Fruit fly (Drosophila melanogaster) whole organism, prepupa: ENCODE measurements around the gene Kah.
A peak's percentile ranks its signal among the peaks of the same experiment; 100 is the strongest.

ENCODE experiments used
- Blimp-1 ChIP-seq: fragments of 200-800 bp; sonication (Bioruptor generic); optimal IDR thresholded peaks from 3 replicates; lab custom pipeline; 2017; ENCODE audit warnings: missing biosample characterization, missing genetic modification characterization, mild to moderate bottlenecking, moderate library complexity, missing genetic modification reagents
- CG10631 ChIP-seq: fragments of 200-800 bp; sonication (Bioruptor generic); optimal IDR thresholded peaks from 2 replicates; lab custom pipeline; 2016; ENCODE audit warnings: missing biosample characterization, missing genetic modification characterization
- CG11294 ChIP-seq: fragments of 200-800 bp; sonication (Bioruptor generic); IDR thresholded peaks from 2 replicates; pipeline ENCODE4 v1.3.6; 2022; ENCODE audit warnings: missing biosample characterization, missing genetic modification characterization
- CG11762 ChIP-seq: fragments of 200-800 bp; sonication (Bioruptor generic); optimal IDR thresholded peaks from 3 replicates; lab custom pipeline; 2016; ENCODE audit warnings: missing biosample characterization, missing genetic modification characterization; ENCODE audit not compliant: insufficient read depth
- CG11902 ChIP-seq: fragments of 200-800 bp; sonication (Bioruptor generic); optimal IDR thresholded peaks from 3 replicates; lab custom pipeline; 2016; ENCODE audit warnings: missing biosample characterization, missing genetic modification characterization
- CG15336 ChIP-seq: fragments of 200-800 bp; sonication (Bioruptor generic); IDR thresholded peaks from 2 replicates; pipeline ENCODE4 v1.3.6; 2022; ENCODE audit warnings: missing biosample characterization, missing genetic modification characterization
- CG1621 ChIP-seq: fragments of 200-800 bp; sonication (Bioruptor generic); optimal IDR thresholded peaks from 3 replicates; lab custom pipeline; 2018; ENCODE audit warnings: missing biosample characterization, mild to moderate bottlenecking, missing genetic modification characterization
- CG16779 ChIP-seq: fragments of 200-800 bp; sonication (Bioruptor generic); optimal IDR thresholded peaks from 3 replicates; lab custom pipeline; 2017; ENCODE audit warnings: missing biosample characterization, mild to moderate bottlenecking, missing genetic modification characterization
- CG3032 ChIP-seq: fragments of 200-800 bp; optimal IDR thresholded peaks from 2 replicates; lab custom pipeline; 2019; ENCODE audit warnings: missing biosample characterization, mild to moderate bottlenecking, missing genetic modification characterization, moderate library complexity
- CG31627 ChIP-seq: fragments of 200-800 bp; sonication (Bioruptor generic); optimal IDR thresholded peaks from 3 replicates; lab custom pipeline; 2016; ENCODE audit warnings: missing biosample characterization, missing genetic modification characterization
- CG32006 ChIP-seq: fragments of 200-800 bp; sonication (Bioruptor generic); optimal IDR thresholded peaks from 3 replicates; lab custom pipeline; 2017; ENCODE audit warnings: missing biosample characterization, mild to moderate bottlenecking, missing genetic modification characterization
- CG34406 ChIP-seq: fragments of 200-800 bp; sonication (Bioruptor generic); optimal IDR thresholded peaks from 3 replicates; lab custom pipeline; 2016; ENCODE audit warnings: missing biosample characterization, missing genetic modification characterization
- CG3919 ChIP-seq: fragments of 200-800 bp; sonication (Bioruptor generic); optimal IDR thresholded peaks from 3 replicates; lab custom pipeline; 2016; ENCODE audit warnings: missing biosample characterization, missing genetic modification characterization
- CG4318 ChIP-seq: fragments of 200-800 bp; sonication (Bioruptor generic); optimal IDR thresholded peaks from 3 replicates; lab custom pipeline; 2017; ENCODE audit warnings: missing biosample characterization, mild to moderate bottlenecking, missing genetic modification characterization
- CG6163 ChIP-seq: fragments of 200-800 bp; sonication (Bioruptor generic); IDR thresholded peaks from 3 replicates; pipeline ENCODE4 v1.3.6; 2022; ENCODE audit warnings: missing biosample characterization, missing genetic modification characterization
- CG6276 ChIP-seq: fragments of 200-800 bp; sonication (Bioruptor generic); optimal IDR thresholded peaks from 2 replicates; lab custom pipeline; 2017; ENCODE audit warnings: missing biosample characterization, mild to moderate bottlenecking, missing genetic modification characterization
- CG6792 ChIP-seq: fragments of 200-800 bp; sonication (Bioruptor generic); optimal IDR thresholded peaks from 3 replicates; lab custom pipeline; 2016; ENCODE audit warnings: missing biosample characterization, missing genetic modification characterization
- CG6808 ChIP-seq: fragments of 200-800 bp; sonication (Bioruptor generic); optimal IDR thresholded peaks from 3 replicates; lab custom pipeline; 2017; ENCODE audit warnings: missing biosample characterization, missing genetic modification characterization, mild to moderate bottlenecking, moderate library complexity, missing genetic modification reagents
- CG7368 ChIP-seq: fragments of 200-800 bp; sonication (Bioruptor generic); optimal IDR thresholded peaks from 3 replicates; lab custom pipeline; 2016; ENCODE audit warnings: missing biosample characterization, missing genetic modification characterization
- CG8119 ChIP-seq: fragments of 200-800 bp; sonication (Bioruptor generic); IDR thresholded peaks from 3 replicates; pipeline ENCODE4 v1.3.6; 2022; ENCODE audit warnings: missing biosample characterization, missing genetic modification characterization
- CG8319 ChIP-seq: fragments of 200-800 bp; sonication (Bioruptor generic); optimal IDR thresholded peaks from 3 replicates; lab custom pipeline; 2016; ENCODE audit warnings: missing biosample characterization, missing genetic modification characterization
- CG9139 ChIP-seq: fragments of 200-800 bp; sonication (Bioruptor generic); optimal IDR thresholded peaks from 3 replicates; lab custom pipeline; 2017; ENCODE audit warnings: missing biosample characterization, mild to moderate bottlenecking, missing genetic modification characterization
- Eip75B ChIP-seq: fragments of 200-800 bp; sonication (Bioruptor generic); optimal IDR thresholded peaks from 3 replicates; lab custom pipeline; 2016; ENCODE audit warnings: missing biosample characterization, missing genetic modification characterization
- Eip93F ChIP-seq: fragments of 200-800 bp; sonication (Bioruptor generic); optimal IDR thresholded peaks from 2 replicates; lab custom pipeline; 2016; ENCODE audit warnings: missing biosample characterization, mild to moderate bottlenecking, missing genetic modification characterization
- Ets21C ChIP-seq: fragments of 200-800 bp; sonication (Bioruptor generic); optimal IDR thresholded peaks from 3 replicates; lab custom pipeline; 2016; ENCODE audit warnings: missing biosample characterization, missing genetic modification characterization
- Ets96B ChIP-seq: fragments of 200-800 bp; optimal IDR thresholded peaks from 2 replicates; lab custom pipeline; 2019; ENCODE audit warnings: missing biosample characterization, mild to moderate bottlenecking, missing genetic modification characterization, moderate library complexity
- Gug ChIP-seq: fragments of 200-800 bp; sonication (Bioruptor generic); IDR thresholded peaks from 2 replicates; pipeline ENCODE4 v1.3.6; 2022; ENCODE audit warnings: missing biosample characterization, missing genetic modification characterization
- Hr38 ChIP-seq: sonication (Bioruptor generic); optimal IDR thresholded peaks from 2 replicates; lab custom pipeline; 2016; ENCODE audit warnings: missing biosample characterization, missing genetic modification characterization
- Hr4 ChIP-seq: fragments of 200-800 bp; sonication (Bioruptor generic); optimal IDR thresholded peaks from 3 replicates; lab custom pipeline; 2016; ENCODE audit warnings: missing biosample characterization, missing genetic modification characterization
- Lpt ChIP-seq: fragments of 200-800 bp; sonication (Bioruptor generic); optimal IDR thresholded peaks from 3 replicates; lab custom pipeline; 2016; ENCODE audit warnings: missing biosample characterization, missing genetic modification characterization
- Met ChIP-seq: fragments of 200-800 bp; sonication (Bioruptor generic); optimal IDR thresholded peaks from 3 replicates; lab custom pipeline; 2016; ENCODE audit warnings: missing biosample characterization, missing genetic modification characterization
- OdsH ChIP-seq: fragments of 200-800 bp; sonication (Bioruptor generic); optimal IDR thresholded peaks from 3 replicates; lab custom pipeline; 2016; ENCODE audit warnings: missing biosample characterization, missing genetic modification characterization
- Smox ChIP-seq: fragments of 200-800 bp; sonication (Bioruptor generic); optimal IDR thresholded peaks from 3 replicates; lab custom pipeline; 2016; ENCODE audit warnings: missing biosample characterization, missing genetic modification characterization
- Sox102F ChIP-seq: fragments of 200-800 bp; sonication (Bioruptor generic); optimal IDR thresholded peaks from 2 replicates; lab custom pipeline; 2016; ENCODE audit warnings: missing biosample characterization, mild to moderate bottlenecking, missing genetic modification characterization
- Sox14 ChIP-seq: fragments of 200-800 bp; sonication (Bioruptor generic); optimal IDR thresholded peaks from 3 replicates; lab custom pipeline; 2016; ENCODE audit warnings: missing biosample characterization, missing genetic modification characterization
- Sox15 ChIP-seq: fragments of 200-800 bp; sonication (Bioruptor generic); optimal IDR thresholded peaks from 3 replicates; lab custom pipeline; 2016; ENCODE audit warnings: missing biosample characterization, missing genetic modification characterization
- achi ChIP-seq: fragments of 200-800 bp; sonication (Bioruptor generic); optimal IDR thresholded peaks from 3 replicates; lab custom pipeline; 2016; ENCODE audit warnings: missing biosample characterization, missing genetic modification characterization
- acj6 ChIP-seq: fragments of 200-800 bp; sonication (Bioruptor generic); optimal IDR thresholded peaks from 3 replicates; lab custom pipeline; 2016; ENCODE audit warnings: missing biosample characterization, missing genetic modification characterization
- cyc ChIP-seq: fragments of 200-800 bp; sonication (Bioruptor generic); optimal IDR thresholded peaks from 3 replicates; lab custom pipeline; 2016; ENCODE audit warnings: missing biosample characterization, missing genetic modification characterization
- dac ChIP-seq: fragments of 200-800 bp; sonication (Bioruptor generic); optimal IDR thresholded peaks from 2 replicates; lab custom pipeline; 2017; ENCODE audit warnings: missing biosample characterization, mild to moderate bottlenecking, missing genetic modification characterization
- dsx ChIP-seq: fragments of 200-800 bp; optimal IDR thresholded peaks from 3 replicates; lab custom pipeline; 2019; ENCODE audit warnings: missing biosample characterization, mild to moderate bottlenecking, missing genetic modification characterization, moderate library complexity; ENCODE audit not compliant: poor library complexity, severe bottlenecking
- eg ChIP-seq: fragments of 200-800 bp; sonication (Bioruptor generic); IDR thresholded peaks from 3 replicates; pipeline ENCODE4 v1.3.6; 2022; ENCODE audit warnings: missing biosample characterization, missing genetic modification characterization
- fd59A ChIP-seq: fragments of 200-800 bp; sonication (Bioruptor generic); optimal IDR thresholded peaks from 2 replicates; lab custom pipeline; 2017; ENCODE audit warnings: missing biosample characterization, mild to moderate bottlenecking, missing genetic modification characterization, missing genetic modification reagents
- fd85E ChIP-seq: fragments of 200-800 bp; sonication (Bioruptor generic); optimal IDR thresholded peaks from 3 replicates; lab custom pipeline; 2016; ENCODE audit warnings: missing biosample characterization, missing genetic modification characterization
- fkh ChIP-seq: fragments of 200-800 bp; sonication (Bioruptor generic); optimal IDR thresholded peaks from 3 replicates; lab custom pipeline; 2017; ENCODE audit warnings: missing biosample characterization, mild to moderate bottlenecking, missing genetic modification characterization, moderate library complexity
- lz ChIP-seq: fragments of 200-800 bp; sonication (Bioruptor generic); optimal IDR thresholded peaks from 3 replicates; lab custom pipeline; 2016; ENCODE audit warnings: missing biosample characterization, missing genetic modification characterization
- net ChIP-seq: fragments of 200-800 bp; sonication (Bioruptor generic); optimal IDR thresholded peaks from 3 replicates; lab custom pipeline; 2016; ENCODE audit warnings: missing biosample characterization, missing genetic modification characterization
- pdm3 ChIP-seq: fragments of 200-800 bp; sonication (Bioruptor generic); optimal IDR thresholded peaks from 3 replicates; lab custom pipeline; 2016; ENCODE audit warnings: missing biosample characterization, missing genetic modification characterization
- salr ChIP-seq, 2 experiments: fragments of 200-800 bp; sonication (Bioruptor generic); optimal IDR thresholded peaks; 3 replicates each; lab custom pipeline; 2016 to 2018; ENCODE audit warnings: missing biosample characterization in 2 of 2, missing genetic modification characterization in 2 of 2, mild to moderate bottlenecking in 1 of 2
- ss ChIP-seq, 2 experiments: fragments of 200-800 bp; sonication (Bioruptor generic); optimal IDR thresholded peaks; 2 replicates in 1 of 2; 3 replicates in 1 of 2; lab custom pipeline; 2017 to 2018; ENCODE audit warnings: mild to moderate bottlenecking in 2 of 2, missing biosample characterization in 2 of 2, missing genetic modification characterization in 2 of 2, moderate library complexity in 1 of 2
- svp ChIP-seq: fragments of 200-800 bp; sonication (Bioruptor generic); peaks from one replicate; lab custom pipeline; 2016; ENCODE audit warnings: missing biosample characterization, missing genetic modification characterization
- topi ChIP-seq: fragments of 200-800 bp; sonication (Bioruptor generic); optimal IDR thresholded peaks from 3 replicates; lab custom pipeline; 2016; ENCODE audit warnings: missing biosample characterization, missing genetic modification characterization
- vri ChIP-seq: fragments of 200-800 bp; sonication (Bioruptor generic); optimal IDR thresholded peaks from 3 replicates; lab custom pipeline; 2016; ENCODE audit warnings: missing biosample characterization, mild to moderate bottlenecking, missing genetic modification characterization

Gene Kah

DNA sequence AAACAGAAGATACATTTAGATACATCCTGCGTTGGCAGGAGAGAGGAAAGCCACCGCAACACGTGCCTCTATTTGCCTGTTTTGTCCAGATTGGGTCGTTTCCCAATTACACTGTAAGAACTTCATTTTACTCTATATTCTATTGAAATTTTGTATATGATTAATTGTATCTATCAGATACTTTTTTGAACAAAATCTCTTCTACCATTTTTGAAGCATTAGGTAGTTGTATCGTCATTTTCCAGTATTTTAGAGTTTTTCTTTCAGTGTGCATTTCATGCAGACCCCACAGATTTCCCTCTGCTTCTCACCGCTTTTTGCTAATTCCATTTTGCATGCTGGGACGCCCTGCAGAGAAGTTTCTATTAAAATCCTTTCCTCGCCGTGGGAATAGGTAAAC is 34.5 kb downstream of the Kah start:
- TF ChIP-seq Eip93F: no peak
- TF ChIP-seq CG16779: peak; percentile 18
- TF ChIP-seq CG15336 (GFP tag; lab: Robert Waterston, UW): peak; percentile 71
- TF ChIP-seq fd59A: peak; percentile 30
- peak; percentile 29 for TF ChIP-seq CG31627 (GFP tag; lab: Kevin White, UChicago)
- TF ChIP-seq cyc (GFP tag; lab: Kevin White, UChicago): peak; percentile 31
- TF ChIP-seq svp (GFP tag; lab: Kevin White, UChicago): peak; percentile 54
- TF ChIP-seq CG9139 (GFP tag; lab: Kevin White, UChicago): no peak
- TF ChIP-seq Met: peak; percentile 49
- TF ChIP-seq achi (GFP tag; lab: Kevin White, UChicago): peak; percentile 65
- TF ChIP-seq dac (GFP tag; lab: Kevin White, UChicago): peak; percentile 35
- TF ChIP-seq fkh: no peak
- peak; percentile 11 for TF ChIP-seq net (GFP tag; lab: Kevin White, UChicago)
- peak; percentile 60 for TF ChIP-seq Ets96B
- TF ChIP-seq Gug (GFP tag; lab: Robert Waterston, UW): peak; percentile 76
- peak; percentile 24 for TF ChIP-seq topi (GFP tag; lab: Kevin White, UChicago)
- peak; percentile 36 for TF ChIP-seq lz (GFP tag; lab: Kevin White, UChicago)
- TF ChIP-seq CG8119 (GFP tag; lab: Robert Waterston, UW): peak; percentile 79
- TF ChIP-seq CG11902 (GFP tag; lab: Kevin White, UChicago): no peak
- no peak for TF ChIP-seq ss (GFP tag; optimal IDR thresholded peaks at IDR 0.05; lab: Kevin White, UChicago)
- TF ChIP-seq OdsH: peak; percentile 67
- no peak for TF ChIP-seq CG8319 (GFP tag; lab: Kevin White, UChicago)
- peak; percentile 79 for TF ChIP-seq CG6163 (GFP tag; lab: Robert Waterston, UW)
- TF ChIP-seq CG32006 (GFP tag; lab: Kevin White, UChicago): peak; percentile 82
- TF ChIP-seq Lpt (GFP tag; lab: Kevin White, UChicago): peak; percentile 42
- TF ChIP-seq CG6792 (GFP tag; lab: Kevin White, UChicago): peak; percentile 2
- TF ChIP-seq Sox15 (GFP tag; lab: Kevin White, UChicago): no peak
- TF ChIP-seq CG6808: no peak
- TF ChIP-seq CG10631 (GFP tag; lab: Kevin White, UChicago): peak; percentile 67
- TF ChIP-seq CG6276: peak; percentile 30
- peak; percentile 35 for TF ChIP-seq Sox102F (GFP tag; lab: Kevin White, UChicago)
- TF ChIP-seq Hr4: peak; percentile 75
- TF ChIP-seq CG11294: peak; percentile 57; the same call in 1 of the 2 replicates
- peak; percentile 35 for TF ChIP-seq Smox (GFP tag; lab: Kevin White, UChicago)
- TF ChIP-seq fd85E (GFP tag; lab: Kevin White, UChicago): no peak
- TF ChIP-seq vri: peak; percentile 13
- TF ChIP-seq acj6: peak; percentile 57
- peak; percentile 39 for TF ChIP-seq CG3032 (tag; lab: Kevin White, UChicago)
- no peak for TF ChIP-seq Blimp-1 (GFP tag; lab: Kevin White, UChicago)
- TF ChIP-seq Eip75B (GFP tag; lab: Kevin White, UChicago): peak; percentile 65
- peak in 1 of 2 experiments; percentile 58 for TF ChIP-seq salr (GFP tag; optimal IDR thresholded peaks at IDR 0.05; lab: Kevin White, UChicago)
- TF ChIP-seq pdm3: peak; percentile 62
- peak; percentile 55 for TF ChIP-seq CG4318 (GFP tag; lab: Kevin White, UChicago)
- no peak for TF ChIP-seq CG1621 (tag; lab: Kevin White, UChicago)
- no peak for TF ChIP-seq dsx
- TF ChIP-seq CG3919 (GFP tag; lab: Kevin White, UChicago): peak; percentile 64
- TF ChIP-seq CG7368 (GFP tag; lab: Kevin White, UChicago): peak; percentile 2
- TF ChIP-seq CG34406: no peak
- TF ChIP-seq eg (GFP tag; lab: Robert Waterston, UW): peak; percentile 83
- TF ChIP-seq CG11762 (GFP tag; lab: Kevin White, UChicago): peak; percentile 54
- TF ChIP-seq Hr38 (GFP tag; lab: Kevin White, UChicago): no peak
- TF ChIP-seq Ets21C (GFP tag; lab: Kevin White, UChicago): no peak
- TF ChIP-seq Sox14: peak; percentile 55
